Worm (Caenorhabditis elegans): ENCODE results near the gene dur-1.

ce11 chrIV:9891938-9892337 is 36.1 kb downstream of the dur-1 start, which contains the start of gene F32B6.4:
- TF ChIP-seq him-1 (tag; optimal IDR thresholded peaks at IDR 0.05) = no peak
- no peak for TF ChIP-seq dao-5 (tag; optimal IDR thresholded peaks at IDR 0.05)
- no peak for TF ChIP-seq W03F9.2 (tag; optimal IDR thresholded peaks at IDR 0.05)
